Worm (Caenorhabditis elegans) whole organism, L4 larva: ENCODE results near the gene sel-12.

Experiments
- F10B5.3 ChIP-seq: sonication (generic microtip); optimal IDR thresholded peaks from 2 replicates; lab custom pipeline; 2016; ENCODE audit warnings: mild to moderate bottlenecking, missing genetic modification characterization, missing compliant biosample characterization
- ces-1 ChIP-seq: fragments of 150-350 bp; sonication (generic microtip); optimal IDR thresholded peaks from 4 replicates; lab custom pipeline; 2014; ENCODE audit warnings: missing biosample characterization, missing genetic modification reagents, missing genetic modification characterization
- fos-1 ChIP-seq: fragments of 150-350 bp; optimal IDR thresholded peaks from 2 replicates; lab custom pipeline; 2014; ENCODE audit warnings: missing biosample characterization, missing genetic modification characterization
- hmg-1.1 ChIP-seq: fragments of 200-800 bp; sonication (Bioruptor generic); IDR thresholded peaks from 2 replicates; pipeline ENCODE4 v1.3.6; 2022; ENCODE audit warnings: missing genetic modification reagents, missing genetic modification characterization, missing compliant biosample characterization
- nhr-48 ChIP-seq: sonication (generic microtip); optimal IDR thresholded peaks from 2 replicates; lab custom pipeline; 2016; ENCODE audit warnings: mild to moderate bottlenecking, missing genetic modification characterization, missing compliant biosample characterization
- nhr-76 ChIP-seq: fragments of 150-350 bp; optimal IDR thresholded peaks from 2 replicates; lab custom pipeline; 2014; ENCODE audit warnings: missing biosample characterization, missing genetic modification characterization
- pha-4 ChIP-seq, 2 experiments: fragments of 150-350 bp in 1 of 2; fragments of 200-800 bp in 1 of 2; sonication (Bioruptor generic) in 1 of 2; IDR thresholded peaks in 1 of 2; optimal IDR thresholded peaks in 1 of 2; 2 replicates each; pipeline versions ENCODE4 v1.3.6 to Lab custom; 2014 to 2022; ENCODE audit warnings: missing genetic modification characterization in 2 of 2, missing genetic modification reagents in 2 of 2, missing biosample characterization in 1 of 2, missing compliant biosample characterization in 1 of 2
- pqm-1 ChIP-seq: sonication (generic microtip); optimal IDR thresholded peaks from 2 replicates; lab custom pipeline; 2017; ENCODE audit warnings: missing biosample characterization, missing genetic modification characterization
- saeg-2 ChIP-seq: fragments of 200-800 bp; sonication (Bioruptor generic); IDR thresholded peaks from 2 replicates; pipeline ENCODE4 v1.3.6; 2022; ENCODE audit warnings: missing genetic modification reagents, missing genetic modification characterization, missing compliant biosample characterization
- snpc-4 ChIP-seq: fragments of 150-350 bp; optimal IDR thresholded peaks from 2 replicates; lab custom pipeline; 2014; ENCODE audit warnings: missing biosample characterization, missing genetic modification characterization
- ztf-11 ChIP-seq: fragments of 150-350 bp; optimal IDR thresholded peaks from 2 replicates; lab custom pipeline; 2014; ENCODE audit warnings: missing biosample characterization, missing genetic modification characterization

ce11 chrX:902512-902911 is 13.2 kb upstream of the sel-12 start, which contains the start of gene ZC13.10:
- TF ChIP-seq hmg-1.1 (GFP tag; lab: Robert Waterston, UW) (no peak), ztf-11 (tag; lab: Kevin White, UChicago) (no peak), snpc-4 (tag; lab: Kevin White, UChicago) (no peak), nhr-76 (tag; lab: Kevin White, UChicago) (no peak), ces-1 (no peak), F10B5.3 (tag; lab: Kevin White, UChicago) (no peak), pha-4 (GFP tag; IDR thresholded peaks at IDR 0.05; lab: Robert Waterston, UW) (no peak), pha-4 (tag; optimal IDR thresholded peaks at IDR 0.05; lab: Kevin White, UChicago) (no peak), pqm-1 (tag; lab: Kevin White, UChicago) (no peak), saeg-2 (GFP tag; lab: Robert Waterston, UW) (no peak), fos-1 (no peak), nhr-48 (tag; lab: Kevin White, UChicago) (no peak)
